Worm (Caenorhabditis elegans): Measurements from ENCODE around the gene C31H1.1.

ce11 chrIV:5811079-5811622 is 13.9 kb downstream of the C31H1.1 start:
- TF ChIP-seq snpc-4 (tag; optimal IDR thresholded peaks at IDR 0.05) (no peak), peb-1 (tag; optimal IDR thresholded peaks at IDR 0.05) (no peak), nhr-12 (tag; optimal IDR thresholded peaks at IDR 0.05) (no peak), nhr-25 (tag; optimal IDR thresholded peaks at IDR 0.05) (no peak), skn-1 (tag; optimal IDR thresholded peaks at IDR 0.05) (no peak), lin-39 (tag; optimal IDR thresholded peaks at IDR 0.05) (peak; percentile 36), aly-2 (tag; optimal IDR thresholded peaks at IDR 0.05) (no peak), ama-1 (optimal IDR thresholded peaks at IDR 0.05) (no peak), ZK546.5 (tag; optimal IDR thresholded peaks at IDR 0.05) (no peak), unc-62 (GFP tag; optimal IDR thresholded peaks at IDR 0.05) (no peak), lin-11 (tag; optimal IDR thresholded peaks at IDR 0.05) (no peak), nhr-237 (tag; optimal IDR thresholded peaks at IDR 0.05) (no peak), lin-13 (GFP tag; optimal IDR thresholded peaks at IDR 0.05) (no peak)
